Worm (Caenorhabditis elegans) whole organism, mixed stage, embryonic: Measurements from ENCODE around the gene hbl-1.

Experiments used
- M03D4.4 ChIP-seq: sonication (generic microtip); optimal IDR thresholded peaks from 2 replicates; lab custom pipeline; 2017; ENCODE audit warnings: mild to moderate bottlenecking, missing genetic modification characterization, missing compliant biosample characterization
- bed-3 ChIP-seq: fragments of 200-800 bp; sonication (Bioruptor generic); optimal IDR thresholded peaks from 3 replicates; lab custom pipeline; 2018; ENCODE audit warnings: mild to moderate bottlenecking, missing genetic modification characterization, moderate library complexity, missing compliant biosample characterization
- blmp-1 ChIP-seq: fragments of 150-350 bp; optimal IDR thresholded peaks from 2 replicates; lab custom pipeline; 2014; ENCODE audit warnings: missing biosample characterization, missing genetic modification characterization
- ceh-39 ChIP-seq: fragments of 150-350 bp; optimal IDR thresholded peaks from 2 replicates; lab custom pipeline; 2014; ENCODE audit warnings: missing biosample characterization, missing genetic modification characterization
- ceh-83 ChIP-seq: fragments of 200-800 bp; sonication (Bioruptor generic); optimal IDR thresholded peaks from 2 replicates; lab custom pipeline; 2018; ENCODE audit warnings: mild to moderate bottlenecking, missing genetic modification characterization, missing compliant biosample characterization
- ces-1 ChIP-seq: fragments of 150-350 bp; optimal IDR thresholded peaks from 2 replicates; lab custom pipeline; 2014; ENCODE audit warnings: missing biosample characterization, missing genetic modification reagents, missing genetic modification characterization
- cnd-1 ChIP-seq: fragments of 200-800 bp; sonication (Bioruptor generic); optimal IDR thresholded peaks from 2 replicates; lab custom pipeline; 2018; ENCODE audit warnings: mild to moderate bottlenecking, missing genetic modification characterization, missing compliant biosample characterization
- drap-1 ChIP-seq: fragments of 200-800 bp; sonication (Bioruptor generic); optimal IDR thresholded peaks from 3 replicates; lab custom pipeline; 2018; ENCODE audit warnings: mild to moderate bottlenecking, missing genetic modification characterization, missing compliant biosample characterization
- elt-1 ChIP-seq: sonication (generic microtip); optimal IDR thresholded peaks from 2 replicates; lab custom pipeline; 2017; ENCODE audit warnings: missing genetic modification characterization, mild to moderate bottlenecking, missing compliant biosample characterization, antibody characterized with exemption, moderate library complexity, borderline replicate concordance; ENCODE audit not compliant: insufficient read depth
- elt-3 ChIP-seq: fragments of 150-350 bp; optimal IDR thresholded peaks from 2 replicates; lab custom pipeline; 2014; ENCODE audit warnings: missing biosample characterization, missing genetic modification characterization
- flh-1 ChIP-seq: fragments of 200-800 bp; sonication (Bioruptor generic); optimal IDR thresholded peaks from 2 replicates; lab custom pipeline; 2018; ENCODE audit warnings: mild to moderate bottlenecking, missing genetic modification characterization, moderate library complexity, missing compliant biosample characterization
- ham-2 ChIP-seq: fragments of 200-800 bp; sonication (Bioruptor generic); optimal IDR thresholded peaks from 2 replicates; lab custom pipeline; 2018; ENCODE audit warnings: mild to moderate bottlenecking, missing genetic modification characterization, missing compliant biosample characterization
- hlh-1 ChIP-seq: fragments of 150-350 bp; optimal IDR thresholded peaks from 2 replicates; lab custom pipeline; 2014; ENCODE audit warnings: missing biosample characterization, missing genetic modification reagents, missing genetic modification characterization
- lin-13 ChIP-seq: fragments of 150-350 bp; optimal IDR thresholded peaks from 2 replicates; lab custom pipeline; 2014; ENCODE audit warnings: missing biosample characterization, missing genetic modification characterization
- lin-32 ChIP-seq: fragments of 200-800 bp; sonication (Bioruptor generic); optimal IDR thresholded peaks from 2 replicates; lab custom pipeline; 2018; ENCODE audit warnings: mild to moderate bottlenecking, missing genetic modification characterization, missing compliant biosample characterization
- lsy-2 ChIP-seq: fragments of 150-350 bp; optimal IDR thresholded peaks from 2 replicates; lab custom pipeline; 2014; ENCODE audit warnings: missing biosample characterization, missing genetic modification characterization
- mab-5 ChIP-seq: fragments of 150-350 bp; optimal IDR thresholded peaks from 2 replicates; lab custom pipeline; 2014; ENCODE audit warnings: missing biosample characterization, missing genetic modification characterization
- mls-2 ChIP-seq: sonication (generic microtip); optimal IDR thresholded peaks from 2 replicates; lab custom pipeline; 2016; ENCODE audit warnings: mild to moderate bottlenecking, missing genetic modification characterization, moderate library complexity, missing compliant biosample characterization
- nhr-2 ChIP-seq: fragments of 150-350 bp; optimal IDR thresholded peaks from 2 replicates; lab custom pipeline; 2014; ENCODE audit warnings: missing biosample characterization, missing genetic modification characterization
- nhr-237 ChIP-seq: fragments of 150-350 bp; optimal IDR thresholded peaks from 2 replicates; lab custom pipeline; 2014; ENCODE audit warnings: missing biosample characterization, missing genetic modification characterization
- nhr-28 ChIP-seq: fragments of 150-350 bp; optimal IDR thresholded peaks from 2 replicates; lab custom pipeline; 2014; ENCODE audit warnings: missing biosample characterization, missing genetic modification characterization
- nhr-76 ChIP-seq: sonication (generic microtip); optimal IDR thresholded peaks from 2 replicates; lab custom pipeline; 2017; ENCODE audit warnings: missing biosample characterization, missing genetic modification characterization
- pha-4 ChIP-seq: fragments of 150-350 bp; optimal IDR thresholded peaks from 2 replicates; lab custom pipeline; 2018; ENCODE audit warnings: missing biosample characterization, missing genetic modification reagents, missing genetic modification characterization
- sem-2 ChIP-seq: fragments of 200-800 bp; sonication (Bioruptor generic); optimal IDR thresholded peaks from 2 replicates; lab custom pipeline; 2018; ENCODE audit warnings: mild to moderate bottlenecking, missing genetic modification characterization, missing compliant biosample characterization
- snpc-4 ChIP-seq: fragments of 150-350 bp; optimal IDR thresholded peaks from 2 replicates; lab custom pipeline; 2014; ENCODE audit warnings: missing biosample characterization, missing genetic modification characterization
- sptf-1 ChIP-seq: sonication (generic microtip); optimal IDR thresholded peaks from 2 replicates; lab custom pipeline; 2017; ENCODE audit warnings: mild to moderate bottlenecking, missing genetic modification characterization, moderate library complexity, missing compliant biosample characterization
- unc-120 ChIP-seq: sonication (generic microtip); optimal IDR thresholded peaks from 2 replicates; lab custom pipeline; 2017; ENCODE audit warnings: missing genetic modification characterization, missing compliant biosample characterization; ENCODE audit not compliant: poor library complexity, severe bottlenecking
- unc-39 ChIP-seq: fragments of 150-350 bp; optimal IDR thresholded peaks from 2 replicates; lab custom pipeline; 2014; ENCODE audit warnings: missing biosample characterization, missing genetic modification characterization
- unc-62 ChIP-seq: fragments of 150-350 bp; optimal IDR thresholded peaks from 2 replicates; lab custom pipeline; 2014; ENCODE audit warnings: missing biosample characterization, missing genetic modification reagents, missing genetic modification characterization
- ztf-11 ChIP-seq: fragments of 150-350 bp; optimal IDR thresholded peaks from 2 replicates; lab custom pipeline; 2014; ENCODE audit warnings: missing biosample characterization, missing genetic modification characterization

The hbl-1 gene

DNA sequence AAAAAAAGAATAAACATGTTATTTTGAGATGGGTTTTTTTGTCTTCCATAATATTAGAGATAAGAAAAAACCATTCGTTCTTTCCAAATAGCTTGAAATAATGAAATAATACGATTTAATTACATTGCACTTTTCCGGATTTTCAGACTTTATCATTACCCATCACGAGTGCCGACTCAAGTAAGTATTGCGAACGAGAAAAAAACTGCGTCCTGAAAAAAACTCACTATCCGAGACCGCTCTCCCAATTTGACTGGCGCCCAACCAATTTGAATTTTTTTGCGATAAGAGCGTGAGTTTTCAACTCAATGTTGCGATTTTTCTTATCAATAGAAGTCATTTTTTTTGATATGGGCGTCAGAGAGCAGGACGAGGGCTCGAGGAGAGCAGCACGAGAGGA, 8.9 kb upstream of the hbl-1 start:
- no peak for TF ChIP-seq nhr-28 (tag; lab: Kevin White, UChicago)
- no peak for TF ChIP-seq flh-1 (GFP tag; lab: Kevin White, UChicago)
- TF ChIP-seq sptf-1 (tag; lab: Kevin White, UChicago), result no peak
- no peak for TF ChIP-seq unc-62 (GFP tag; lab: Kevin White, UChicago)
- no peak for TF ChIP-seq lsy-2 (tag; lab: Kevin White, UChicago)
- no peak for TF ChIP-seq nhr-2
- no peak for TF ChIP-seq lin-32 (GFP tag; lab: Kevin White, UChicago)
- TF ChIP-seq unc-120, result no peak
- no peak for TF ChIP-seq bed-3 (GFP tag; lab: Kevin White, UChicago)
- TF ChIP-seq nhr-76 (tag; lab: Kevin White, UChicago), result no peak
- no peak for TF ChIP-seq blmp-1 (tag; lab: Kevin White, UChicago)
- no peak for TF ChIP-seq nhr-237 (tag; lab: Kevin White, UChicago)
- TF ChIP-seq lin-13 (tag; lab: Kevin White, UChicago), result no peak
- no peak for TF ChIP-seq pha-4 (tag; lab: Kevin White, UChicago)
- no peak for TF ChIP-seq mab-5 (tag; lab: Kevin White, UChicago)
- no peak for TF ChIP-seq snpc-4 (tag; lab: Kevin White, UChicago)

DNA sequence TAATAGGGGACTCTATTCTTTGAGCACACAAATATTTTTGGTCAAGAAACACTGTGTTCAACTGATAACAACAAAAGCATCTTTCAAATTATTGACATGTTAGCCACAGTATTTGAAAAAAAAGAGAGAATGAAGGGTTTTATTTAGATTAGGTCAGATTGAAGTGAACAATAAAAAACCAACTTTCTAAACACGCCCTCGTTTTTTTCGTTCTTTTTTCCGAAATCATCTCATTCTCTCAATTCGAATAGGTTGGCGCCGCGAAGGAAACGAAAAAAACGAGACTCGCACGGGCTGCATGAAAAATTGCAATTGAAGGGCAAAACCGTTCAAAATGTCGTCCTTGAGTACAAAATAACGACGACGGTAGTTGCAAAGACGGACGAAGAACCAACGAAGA, 7.6 kb upstream of the hbl-1 start:
- no peak for TF ChIP-seq nhr-76 (tag; lab: Kevin White, UChicago)
- TF ChIP-seq unc-39, result no peak
- no peak for TF ChIP-seq nhr-2
- TF ChIP-seq flh-1 (GFP tag; lab: Kevin White, UChicago), result no peak
- no peak for TF ChIP-seq elt-3 (tag; lab: Kevin White, UChicago)
- TF ChIP-seq M03D4.4, result no peak
- no peak for TF ChIP-seq mab-5 (tag; lab: Kevin White, UChicago)
- no peak for TF ChIP-seq elt-1 (tag; lab: Kevin White, UChicago)
- no peak for TF ChIP-seq drap-1 (GFP tag; lab: Kevin White, UChicago)

DNA sequence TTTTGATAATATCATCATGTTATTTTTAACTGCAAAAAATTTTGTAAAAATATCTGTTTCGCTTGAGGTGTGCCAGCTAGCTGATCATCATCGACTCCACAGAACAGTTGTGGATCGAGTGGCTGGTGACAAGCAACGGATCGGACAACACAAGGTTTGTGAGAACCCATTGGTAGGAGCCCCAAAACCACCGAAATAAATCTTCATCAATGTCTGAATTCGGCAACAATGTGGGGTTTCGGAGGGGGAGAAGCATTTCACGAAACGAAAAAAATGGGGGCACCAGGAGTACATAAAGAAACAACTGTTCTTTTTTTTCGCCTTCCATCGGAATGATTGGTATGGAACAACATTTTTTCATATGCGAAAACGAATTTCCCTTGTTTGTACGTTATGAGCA, 6.6 kb upstream of the hbl-1 start:
- TF ChIP-seq mls-2 (tag; lab: Kevin White, UChicago), result no peak
- no peak for TF ChIP-seq nhr-76 (tag; lab: Kevin White, UChicago)
- TF ChIP-seq sem-2 (GFP tag; lab: Kevin White, UChicago), result no peak
- peak; percentile 49 for TF ChIP-seq hlh-1 (tag; lab: Kevin White, UChicago)
- TF ChIP-seq, all 35 proteins: peak for 1

DNA sequence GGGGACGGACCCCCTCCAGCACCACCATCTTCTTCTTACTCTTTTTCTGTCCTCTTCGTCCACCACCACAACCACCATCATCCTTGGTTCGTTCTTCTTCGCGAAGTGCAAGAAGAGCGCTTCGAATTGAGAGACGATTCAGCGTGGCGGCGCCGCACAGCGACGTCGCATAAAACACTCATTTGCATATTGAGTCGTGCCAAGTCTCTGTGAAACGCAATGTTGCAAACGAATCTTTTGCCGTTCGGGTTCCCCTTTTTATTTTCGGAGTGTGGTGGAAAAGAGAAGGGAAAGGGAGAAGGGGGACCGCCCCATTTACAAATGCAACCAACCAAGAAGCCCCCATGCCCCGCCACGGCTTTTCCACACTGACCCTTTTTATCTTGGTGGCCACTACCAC, 5.6 kb upstream of the hbl-1 start:
- TF ChIP-seq ham-2 (GFP tag; lab: Kevin White, UChicago) (peak; percentile 13), unc-120 (peak; percentile 50), ces-1 (GFP tag; lab: Kevin White, UChicago) (peak; percentile 24), mls-2 (tag; lab: Kevin White, UChicago) (peak; percentile 73), sptf-1 (tag; lab: Kevin White, UChicago) (peak; percentile 14), snpc-4 (tag; lab: Kevin White, UChicago) (no peak), nhr-2 (no peak), nhr-28 (tag; lab: Kevin White, UChicago) (no peak), lsy-2 (tag; lab: Kevin White, UChicago) (no peak), cnd-1 (tag; lab: Kevin White, UChicago) (peak; percentile 11), ceh-83 (no peak), ceh-39 (no peak), M03D4.4 (peak; percentile 50), elt-1 (tag; lab: Kevin White, UChicago) (no peak), pha-4 (tag; lab: Kevin White, UChicago) (no peak), drap-1 (GFP tag; lab: Kevin White, UChicago) (peak; percentile 54)

DNA sequence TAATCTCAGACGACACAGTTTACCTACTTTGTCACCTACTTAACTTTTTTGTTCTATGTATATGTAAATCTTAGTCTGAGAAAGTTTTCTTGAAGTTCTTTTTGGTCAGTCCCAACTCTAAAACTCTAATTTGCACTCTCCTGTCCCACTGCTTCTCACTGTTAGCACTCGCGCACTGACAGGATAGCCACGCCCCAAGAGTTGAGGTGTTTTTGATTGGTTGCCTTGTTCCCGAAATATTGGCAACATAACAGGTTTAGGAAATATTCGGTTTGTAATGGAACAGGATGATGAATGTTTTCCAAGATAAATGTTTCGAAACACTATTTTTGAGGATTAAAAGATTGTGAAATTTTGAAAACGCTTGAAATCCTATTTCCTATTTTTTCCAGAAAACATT, 4.9 kb upstream of the hbl-1 start:
- TF ChIP-seq elt-1 (tag; lab: Kevin White, UChicago), result no peak
- no peak for TF ChIP-seq unc-39
- no peak for TF ChIP-seq hlh-1 (tag; lab: Kevin White, UChicago)
- no peak for TF ChIP-seq cnd-1 (tag; lab: Kevin White, UChicago)
- TF ChIP-seq lin-13 (tag; lab: Kevin White, UChicago), result no peak
- TF ChIP-seq nhr-237 (tag; lab: Kevin White, UChicago), result no peak
- no peak for TF ChIP-seq mls-2 (tag; lab: Kevin White, UChicago)
- TF ChIP-seq nhr-28 (tag; lab: Kevin White, UChicago), result no peak
- no peak for TF ChIP-seq mab-5 (tag; lab: Kevin White, UChicago)
- no peak for TF ChIP-seq drap-1 (GFP tag; lab: Kevin White, UChicago)
- TF ChIP-seq M03D4.4, result no peak
- no peak for TF ChIP-seq flh-1 (GFP tag; lab: Kevin White, UChicago)
- no peak for TF ChIP-seq elt-3 (tag; lab: Kevin White, UChicago)
- TF ChIP-seq sem-2 (GFP tag; lab: Kevin White, UChicago), result no peak
- no peak for TF ChIP-seq ztf-11 (tag; lab: Kevin White, UChicago)
- no peak for TF ChIP-seq sptf-1 (tag; lab: Kevin White, UChicago)
- TF ChIP-seq snpc-4 (tag; lab: Kevin White, UChicago), result no peak
